Fruit fly (Drosophila melanogaster) whole organism, adult: ENCODE results near the gene CG15824.

Source experiments
- CG11617 ChIP-seq: fragments of 200-800 bp; sonication (Bioruptor generic); optimal IDR thresholded peaks from 2 replicates; lab custom pipeline; 2017; ENCODE audit warnings: mild to moderate bottlenecking, missing biosample characterization, missing genetic modification reagents, missing genetic modification characterization
- CG12768 ChIP-seq: fragments of 200-800 bp; sonication (Bioruptor generic); optimal IDR thresholded peaks from 2 replicates; lab custom pipeline; 2017; ENCODE audit warnings: missing biosample characterization, missing genetic modification characterization, mild to moderate bottlenecking, moderate library complexity, missing genetic modification reagents
- CG14711 ChIP-seq: fragments of 200-800 bp; sonication (Bioruptor generic); optimal IDR thresholded peaks from 2 replicates; lab custom pipeline; 2018; ENCODE audit warnings: missing biosample characterization, mild to moderate bottlenecking, missing genetic modification characterization, moderate library complexity
- CG33017 ChIP-seq: fragments of 200-800 bp; sonication (Bioruptor generic); optimal IDR thresholded peaks from 2 replicates; lab custom pipeline; 2018; ENCODE audit warnings: missing biosample characterization, mild to moderate bottlenecking, missing genetic modification characterization, moderate library complexity
- CG5204 ChIP-seq: fragments of 200-800 bp; sonication (Bioruptor generic); optimal IDR thresholded peaks from 2 replicates; lab custom pipeline; 2016; ENCODE audit warnings: missing biosample characterization, missing genetic modification characterization
- CG7101 ChIP-seq: fragments of 200-800 bp; sonication (Bioruptor generic); optimal IDR thresholded peaks from 2 replicates; lab custom pipeline; 2018; ENCODE audit warnings: missing biosample characterization, mild to moderate bottlenecking, missing genetic modification characterization, moderate library complexity
- Clk ChIP-seq: fragments of 200-800 bp; sonication (Bioruptor generic); optimal IDR thresholded peaks from 2 replicates; lab custom pipeline; 2017; ENCODE audit warnings: missing biosample characterization, missing genetic modification characterization
- Crg-1 ChIP-seq: fragments of 200-800 bp; sonication (Bioruptor generic); optimal IDR thresholded peaks from 2 replicates; lab custom pipeline; 2016; ENCODE audit warnings: missing biosample characterization, missing genetic modification characterization
- Mnt ChIP-seq: fragments of 200-800 bp; sonication (Bioruptor generic); optimal IDR thresholded peaks from 2 replicates; lab custom pipeline; 2016; ENCODE audit warnings: missing biosample characterization, mild to moderate bottlenecking, missing genetic modification characterization
- cic ChIP-seq: fragments of 200-800 bp; sonication (Bioruptor generic); optimal IDR thresholded peaks from 2 replicates; lab custom pipeline; 2017; ENCODE audit warnings: missing biosample characterization, mild to moderate bottlenecking, missing genetic modification characterization, moderate library complexity
- cnc ChIP-seq, 2 experiments: fragments of >200 bp; optimal IDR thresholded peaks; 2 replicates each; lab custom pipeline; 2017
- pad ChIP-seq: fragments of 200-800 bp; sonication (Bioruptor generic); optimal IDR thresholded peaks from 3 replicates; lab custom pipeline; 2017; ENCODE audit warnings: missing biosample characterization, missing genetic modification characterization, mild to moderate bottlenecking, moderate library complexity, missing genetic modification reagents
- toe ChIP-seq: fragments of 200-800 bp; sonication (Bioruptor generic); optimal IDR thresholded peaks from 2 replicates; lab custom pipeline; 2016; ENCODE audit warnings: missing biosample characterization, missing genetic modification characterization

- no peak for TF ChIP-seq cic (GFP tag; lab: Kevin White, UChicago)
- TF ChIP-seq Crg-1 (GFP tag; lab: Kevin White, UChicago) = no peak
- TF ChIP-seq CG7101 = no peak
- TF ChIP-seq CG12768 = no peak
- TF ChIP-seq pad (GFP tag; lab: Kevin White, UChicago) = no peak
- no peak for TF ChIP-seq CG14711
- TF ChIP-seq toe = no peak
- TF ChIP-seq CG33017 = no peak
- no peak for TF ChIP-seq Mnt (GFP tag; lab: Kevin White, UChicago)
- TF ChIP-seq CG5204 (GFP tag; lab: Kevin White, UChicago) = no peak
- TF ChIP-seq cnc (optimal IDR thresholded peaks at IDR 0.05; lab: Kevin White, UChicago) = no peak
- no peak for TF ChIP-seq CG11617 (GFP tag; lab: Kevin White, UChicago)
- TF ChIP-seq Clk (GFP tag; lab: Kevin White, UChicago) = no peak
Measured at dm6 chr2L:897124-897523, 12.2 kb upstream of the CG15824 start.
